Worm (Caenorhabditis elegans) whole organism, L4 larva: Measurements from ENCODE around the gene F38A1.9.

Source experiments
- F37D6.2 ChIP-seq: sonication (generic microtip); optimal IDR thresholded peaks from 2 replicates; lab custom pipeline; 2016; ENCODE audit warnings: mild to moderate bottlenecking, missing genetic modification characterization, missing compliant biosample characterization
- F49E8.2 ChIP-seq: sonication (generic microtip); optimal IDR thresholded peaks from 2 replicates; lab custom pipeline; 2016; ENCODE audit warnings: missing compliant biosample characterization, mild to moderate bottlenecking, missing genetic modification characterization, borderline replicate concordance
- R02D3.7 ChIP-seq: fragments of 150-350 bp; sonication (generic microtip); optimal IDR thresholded peaks from 3 replicates; lab custom pipeline; 2014; ENCODE audit warnings: missing biosample characterization, missing genetic modification characterization
- Y48G9A.11 ChIP-seq: fragments of 200-800 bp; sonication (Bioruptor generic); IDR thresholded peaks from 2 replicates; pipeline ENCODE4 v1.3.6; 2022; ENCODE audit warnings: missing genetic modification reagents, missing genetic modification characterization, missing compliant biosample characterization
- Y75B8A.6 ChIP-seq: fragments of 200-800 bp; sonication (Bioruptor generic); IDR thresholded peaks from 2 replicates; pipeline ENCODE4 v1.3.6; 2022; ENCODE audit warnings: missing genetic modification reagents, missing genetic modification characterization, missing compliant biosample characterization
- ZK546.5 ChIP-seq, 2 experiments: sonication (generic microtip); optimal IDR thresholded peaks; 2 replicates each; lab custom pipeline; 2017; ENCODE audit warnings: missing biosample characterization in 2 of 2, missing genetic modification characterization in 2 of 2
- aha-1 ChIP-seq: fragments of 150-350 bp; peaks from one replicate; lab custom pipeline; 2014; ENCODE audit warnings: missing biosample characterization, missing genetic modification characterization
- aly-2 ChIP-seq: sonication (generic microtip); optimal IDR thresholded peaks from 2 replicates; lab custom pipeline; 2018; ENCODE audit warnings: missing biosample characterization, missing genetic modification characterization
- ama-1 ChIP-seq: fragments of 150-350 bp; optimal IDR thresholded peaks from 2 replicates; lab custom pipeline; 2014; ENCODE audit warnings: inconsistent platforms, mixed read lengths
- arid-1 ChIP-seq: fragments of 200-800 bp; sonication (Bioruptor generic); conservative IDR thresholded peaks from 2 replicates; pipeline ENCODE4 v1.3.6; 2022; ENCODE audit warnings: missing genetic modification reagents, missing genetic modification characterization, missing compliant biosample characterization
- attf-4 ChIP-seq: sonication (generic microtip); optimal IDR thresholded peaks from 3 replicates; lab custom pipeline; 2017; ENCODE audit warnings: missing biosample characterization, missing genetic modification characterization
- ceh-28 ChIP-seq: fragments of 150-350 bp; optimal IDR thresholded peaks from 2 replicates; lab custom pipeline; 2014; ENCODE audit warnings: missing biosample characterization, missing genetic modification reagents, missing genetic modification characterization
- cey-2 ChIP-seq: sonication (generic microtip); optimal IDR thresholded peaks from 3 replicates; lab custom pipeline; 2017; ENCODE audit warnings: missing genetic modification characterization, mild to moderate bottlenecking, missing compliant biosample characterization, antibody characterized with exemption, borderline replicate concordance; ENCODE audit not compliant: insufficient read depth
- ctbp-1 ChIP-seq: fragments of 200-800 bp; sonication (Bioruptor generic); IDR thresholded peaks from 2 replicates; pipeline ENCODE4 v1.3.6; 2022; ENCODE audit warnings: missing genetic modification reagents, missing genetic modification characterization, missing compliant biosample characterization
- daf-16 ChIP-seq, 3 experiments: sonication (generic microtip); optimal IDR thresholded peaks; 2 replicates each; lab custom pipeline; 2016 to 2017; ENCODE audit warnings: missing genetic modification characterization in 3 of 3, missing genetic modification reagents in 3 of 3, mild to moderate bottlenecking in 2 of 3, missing compliant biosample characterization in 2 of 3, missing biosample characterization in 1 of 3, moderate library complexity in 1 of 3
- dmd-6 ChIP-seq: fragments of 200-800 bp; sonication (Bioruptor generic); IDR thresholded peaks from 2 replicates; pipeline ENCODE4 v1.3.6; 2022; ENCODE audit warnings: missing genetic modification reagents, missing genetic modification characterization, missing compliant biosample characterization
- dmd-9 ChIP-seq: fragments of 200-800 bp; sonication (Bioruptor generic); IDR thresholded peaks from 2 replicates; pipeline ENCODE4 v1.3.6; 2022; ENCODE audit warnings: missing genetic modification reagents, missing genetic modification characterization, missing compliant biosample characterization
- dpl-1 ChIP-seq: fragments of 150-350 bp; optimal IDR thresholded peaks from 2 replicates; lab custom pipeline; 2014; ENCODE audit warnings: missing biosample characterization, missing genetic modification reagents, missing genetic modification characterization
- gei-8 ChIP-seq: fragments of 200-800 bp; sonication (Bioruptor generic); optimal IDR thresholded peaks from 2 replicates; lab custom pipeline; 2018; ENCODE audit warnings: mild to moderate bottlenecking, missing genetic modification characterization, missing compliant biosample characterization
- hlh-30 ChIP-seq: sonication (generic microtip); optimal IDR thresholded peaks from 2 replicates; lab custom pipeline; 2017; ENCODE audit warnings: antibody characterized with exemption, mild to moderate bottlenecking, missing genetic modification characterization, missing compliant biosample characterization; ENCODE audit not compliant: insufficient read depth
- lim-7 ChIP-seq: fragments of 200-800 bp; sonication (Bioruptor generic); IDR thresholded peaks from 2 replicates; pipeline ENCODE4 v1.3.6; 2022; ENCODE audit warnings: missing genetic modification characterization, missing compliant biosample characterization
- madf-5 ChIP-seq, 2 experiments: fragments of 200-800 bp; sonication (Bioruptor generic); IDR thresholded peaks; 2 replicates each; pipeline ENCODE4 v1.3.6; 2022; ENCODE audit warnings: missing compliant biosample characterization in 2 of 2, missing genetic modification characterization in 2 of 2
- nhr-25 ChIP-seq: sonication (generic microtip); optimal IDR thresholded peaks from 2 replicates; lab custom pipeline; 2017; ENCODE audit warnings: missing genetic modification characterization, mild to moderate bottlenecking, missing compliant biosample characterization, antibody characterized with exemption, moderate library complexity, borderline replicate concordance; ENCODE audit not compliant: insufficient read depth
- nhr-28 ChIP-seq: fragments of 150-350 bp; optimal IDR thresholded peaks from 2 replicates; lab custom pipeline; 2014; ENCODE audit warnings: missing biosample characterization, missing genetic modification characterization
- nhr-77 ChIP-seq: fragments of 150-350 bp; optimal IDR thresholded peaks from 2 replicates; lab custom pipeline; 2014; ENCODE audit warnings: missing biosample characterization, missing genetic modification characterization
- php-3 ChIP-seq: fragments of 200-800 bp; sonication (Bioruptor generic); IDR thresholded peaks from 2 replicates; pipeline ENCODE4 v1.3.6; 2022; ENCODE audit warnings: missing genetic modification reagents, missing genetic modification characterization, missing compliant biosample characterization
- pqm-1 ChIP-seq: sonication (generic microtip); optimal IDR thresholded peaks from 2 replicates; lab custom pipeline; 2017; ENCODE audit warnings: missing biosample characterization, missing genetic modification characterization
- spr-3 ChIP-seq: fragments of 200-800 bp; sonication (Bioruptor generic); optimal IDR thresholded peaks from 2 replicates; lab custom pipeline; 2018; ENCODE audit warnings: mild to moderate bottlenecking, missing genetic modification characterization, missing compliant biosample characterization
- unc-62 ChIP-seq, 3 experiments: fragments of 150-350 bp in 1 of 3; sonication (generic microtip); optimal IDR thresholded peaks in 2 of 3; peaks in 1 of 3; 1 replicate in 1 of 3; 2 replicates in 2 of 3; lab custom pipeline; 2014 to 2017; ENCODE audit warnings: missing biosample characterization in 3 of 3, missing genetic modification characterization in 3 of 3, missing genetic modification reagents in 3 of 3, missing genotype in 1 of 3
- zag-1 ChIP-seq: fragments of 150-350 bp; optimal IDR thresholded peaks from 2 replicates; lab custom pipeline; 2014; ENCODE audit warnings: missing biosample characterization, missing genetic modification characterization
- zfp-3 ChIP-seq: fragments of 200-800 bp; sonication (Bioruptor generic); conservative IDR thresholded peaks from 2 replicates; pipeline ENCODE4 v1.3.6; 2022; ENCODE audit warnings: missing genetic modification reagents, missing genetic modification characterization, missing compliant biosample characterization

F38A1.9 gene

ce11 chrIV:1260474-1260873 lies 15.3 kb upstream of the F38A1.9 start:
- TF ChIP-seq gei-8 (GFP tag; lab: Kevin White, UChicago) = no peak
- 0 out of 2 replicates have a peak, but pooled peaks have one; percentile 44 for TF ChIP-seq Y48G9A.11 (GFP tag; lab: Robert Waterston, UW)
- TF ChIP-seq lim-7 = 0 out of 2 replicates have a peak, but pooled peaks have one; percentile 17

ce11 chrIV:1256723-1257122 lies 11.6 kb upstream of the F38A1.9 start, which contains the start of gene clec-168:
Gene clec-168 (plus strand): TSS chrIV:1256969.
- no peak for TF ChIP-seq aly-2 (tag; lab: Kevin White, UChicago)
- TF ChIP-seq pqm-1 = peak; percentile 61
- TF ChIP-seq nhr-25 (tag; lab: Kevin White, UChicago) = no peak
- no peak for TF ChIP-seq dpl-1 (GFP tag; lab: Kevin White, UChicago)
- no peak for TF ChIP-seq php-3 (GFP tag; lab: Robert Waterston, UW)
- TF ChIP-seq nhr-77 (tag; lab: Kevin White, UChicago) = peak; percentile 12
- TF ChIP-seq Y75B8A.6 (GFP tag; lab: Robert Waterston, UW) = no peak
- no peak for TF ChIP-seq F37D6.2 (tag; lab: Kevin White, UChicago)
- peak; percentile 72 for TF ChIP-seq dmd-6 (GFP tag; lab: Robert Waterston, UW)
- TF ChIP-seq ceh-28 (tag; lab: Kevin White, UChicago) = no peak
- TF ChIP-seq dmd-9 (GFP tag; lab: Robert Waterston, UW) = no peak
- TF ChIP-seq nhr-28 (tag; lab: Kevin White, UChicago) = peak; percentile 87
- TF ChIP-seq, all 104 proteins: peak for 4

- no peak for TF ChIP-seq spr-3 (GFP tag; lab: Kevin White, UChicago)
- TF ChIP-seq unc-62 (GFP tag; optimal IDR thresholded peaks at IDR 0.05 in 1 of 2; lab: Kevin White, UChicago) = peak in 1 of 2 experiments; percentile 1
- no peak for TF ChIP-seq unc-62 (tag; optimal IDR thresholded peaks at IDR 0.05; lab: Kevin White, UChicago)
- no peak for TF ChIP-seq zfp-3 (GFP tag; lab: Robert Waterston, UW)
- TF ChIP-seq F49E8.2 (tag; lab: Kevin White, UChicago) = no peak
- TF ChIP-seq arid-1 (GFP tag; lab: Robert Waterston, UW) = no peak
- TF ChIP-seq ZK546.5 (tag; optimal IDR thresholded peaks at IDR 0.05; lab: Kevin White, UChicago) = no peak
- no peak for TF ChIP-seq ctbp-1
Measured at ce11 chrIV:1255632-1256031, 10.5 kb upstream of the F38A1.9 start, which contains the start of gene clec-167. Gene clec-167 (minus strand): TSS chrIV:1255732.

- TF ChIP-seq nhr-28 (tag; lab: Kevin White, UChicago) (no peak), cey-2 (tag; lab: Kevin White, UChicago) (no peak), hlh-30 (tag; lab: Kevin White, UChicago) (no peak), madf-5 (GFP tag; IDR thresholded peaks at IDR 0.05; lab: Robert Waterston, UW) (no peak), R02D3.7 (no peak), zag-1 (tag; lab: Kevin White, UChicago) (no peak), ama-1 (lab: Kevin White, UChicago) (no peak), attf-4 (tag; lab: Kevin White, UChicago) (no peak)
Measured at ce11 chrIV:1251242-1251911, 6.2 kb upstream of the F38A1.9 start, which contains the start of the genes clec-166 and F38A1.6. Gene clec-166 (minus strand): TSS chrIV:1251342. Gene F38A1.6 (plus strand): TSS chrIV:1251861.

- TF ChIP-seq gei-8 (GFP tag; lab: Kevin White, UChicago) (no peak), dmd-6 (GFP tag; lab: Robert Waterston, UW) (peak; percentile 51), nhr-28 (tag; lab: Kevin White, UChicago) (peak; percentile 27), aha-1 (tag; lab: Kevin White, UChicago) (peak; percentile 8), daf-16 (GFP tag; optimal IDR thresholded peaks at IDR 0.05; lab: Kevin White, UChicago) (no peak), daf-16 (tag; optimal IDR thresholded peaks at IDR 0.05; lab: Kevin White, UChicago) (peak; percentile 34)
Measured at ce11 chrIV:1246762-1247436, 1.8 kb upstream of the F38A1.9 start, which contains the start of the genes clec-165 and F38A1.11. Gene clec-165 (minus strand): TSS chrIV:1246886. Gene F38A1.11 (plus strand): TSS chrIV:1247386.
